Fruit fly (Drosophila melanogaster) whole organism, embryonic: ENCODE measurements around the gene NK7.1.

Experiments
- Bdp1 ChIP-seq: fragments of 200-800 bp; sonication (Bioruptor generic); optimal IDR thresholded peaks from 3 replicates; lab custom pipeline; 2016; ENCODE audit warnings: missing biosample characterization, missing genetic modification characterization
- CG10147 ChIP-seq: fragments of 200-800 bp; sonication (Bioruptor generic); optimal IDR thresholded peaks from 2 replicates; lab custom pipeline; 2019; ENCODE audit warnings: missing biosample characterization, mild to moderate bottlenecking, missing genetic modification characterization, moderate library complexity
- CG10274 ChIP-seq: fragments of 200-800 bp; sonication (Bioruptor generic); optimal IDR thresholded peaks from 3 replicates; lab custom pipeline; 2017; ENCODE audit warnings: missing biosample characterization, mild to moderate bottlenecking, missing genetic modification characterization
- CG10565 ChIP-seq: fragments of 200-800 bp; sonication (Bioruptor generic); optimal IDR thresholded peaks from 3 replicates; lab custom pipeline; 2016; ENCODE audit warnings: missing biosample characterization, mild to moderate bottlenecking, missing genetic modification characterization
- CG12104 ChIP-seq: fragments of 200-800 bp; sonication (Bioruptor generic); optimal IDR thresholded peaks from 3 replicates; lab custom pipeline; 2016; ENCODE audit warnings: missing biosample characterization, missing genetic modification characterization
- CG14710 ChIP-seq: fragments of 200-800 bp; sonication (Bioruptor generic); optimal IDR thresholded peaks from 3 replicates; lab custom pipeline; 2019; ENCODE audit warnings: missing biosample characterization, mild to moderate bottlenecking, missing genetic modification characterization, moderate library complexity
- CG16815 ChIP-seq: fragments of 200-800 bp; sonication (Bioruptor generic); optimal IDR thresholded peaks from 3 replicates; lab custom pipeline; 2017; ENCODE audit warnings: missing biosample characterization, mild to moderate bottlenecking, missing genetic modification characterization
- CG17612 ChIP-seq: fragments of 200-800 bp; sonication (Bioruptor generic); IDR thresholded peaks from 2 replicates; pipeline ENCODE4 v1.3.6; 2022; ENCODE audit warnings: missing biosample characterization, missing genetic modification characterization
- CG2875 ChIP-seq: fragments of 200-800 bp; sonication (Bioruptor generic); optimal IDR thresholded peaks from 2 replicates; lab custom pipeline; 2017; ENCODE audit warnings: missing biosample characterization, mild to moderate bottlenecking, missing genetic modification characterization, missing genetic modification reagents
- CG30403 ChIP-seq: fragments of 200-800 bp; sonication (Bioruptor generic); optimal IDR thresholded peaks from 3 replicates; lab custom pipeline; 2016; ENCODE audit warnings: missing biosample characterization, missing genetic modification characterization
- CG3065 ChIP-seq: fragments of 200-800 bp; sonication (Bioruptor generic); optimal IDR thresholded peaks from 2 replicates; lab custom pipeline; 2016; ENCODE audit warnings: missing biosample characterization, missing genetic modification characterization
- CG32532 ChIP-seq: fragments of 200-800 bp; sonication (Bioruptor generic); IDR thresholded peaks from 2 replicates; pipeline ENCODE4 v1.3.6; 2022; ENCODE audit warnings: missing biosample characterization, missing genetic modification characterization
- CG32767 ChIP-seq: fragments of 200-800 bp; sonication (Bioruptor generic); IDR thresholded peaks from 2 replicates; pipeline ENCODE4 v1.3.6; 2022; ENCODE audit warnings: missing biosample characterization, missing genetic modification characterization
- CG33557 ChIP-seq: fragments of 200-800 bp; sonication (Bioruptor generic); optimal IDR thresholded peaks from 2 replicates; lab custom pipeline; 2019; ENCODE audit warnings: missing biosample characterization, mild to moderate bottlenecking, missing genetic modification characterization, moderate library complexity
- CG3407 ChIP-seq: fragments of 200-800 bp; sonication (Bioruptor generic); optimal IDR thresholded peaks from 2 replicates; lab custom pipeline; 2018; ENCODE audit warnings: missing biosample characterization, mild to moderate bottlenecking, missing genetic modification characterization
- CG4820 ChIP-seq: fragments of 200-800 bp; sonication (Bioruptor generic); optimal IDR thresholded peaks from 3 replicates; lab custom pipeline; 2016; ENCODE audit warnings: missing biosample characterization, missing genetic modification characterization
- CG6854 ChIP-seq: fragments of 200-800 bp; sonication (Bioruptor generic); optimal IDR thresholded peaks from 3 replicates; lab custom pipeline; 2017; ENCODE audit warnings: missing biosample characterization, mild to moderate bottlenecking, missing genetic modification characterization
- CG7745 ChIP-seq: fragments of 200-800 bp; sonication (Bioruptor generic); optimal IDR thresholded peaks from 2 replicates; lab custom pipeline; 2018; ENCODE audit warnings: missing biosample characterization, mild to moderate bottlenecking, missing genetic modification characterization, moderate library complexity
- CG7786 ChIP-seq: fragments of 200-800 bp; sonication (Bioruptor generic); optimal IDR thresholded peaks from 2 replicates; lab custom pipeline; 2016; ENCODE audit warnings: missing biosample characterization, missing genetic modification characterization
- CG8281 ChIP-seq: fragments of 200-800 bp; sonication (Bioruptor generic); optimal IDR thresholded peaks from 2 replicates; lab custom pipeline; 2018; ENCODE audit warnings: missing biosample characterization, mild to moderate bottlenecking, missing genetic modification characterization, moderate library complexity
- CG8388 ChIP-seq: fragments of 200-800 bp; sonication (Bioruptor generic); optimal IDR thresholded peaks from 2 replicates; lab custom pipeline; 2019; ENCODE audit warnings: missing biosample characterization, mild to moderate bottlenecking, missing genetic modification characterization, moderate library complexity
- Camta ChIP-seq: fragments of 200-800 bp; sonication (Bioruptor generic); optimal IDR thresholded peaks from 2 replicates; lab custom pipeline; 2016; ENCODE audit warnings: missing biosample characterization, missing genetic modification characterization
- D19A ChIP-seq: fragments of 200-800 bp; optimal IDR thresholded peaks from 3 replicates; lab custom pipeline; 2019; ENCODE audit warnings: missing biosample characterization, mild to moderate bottlenecking, missing genetic modification characterization, moderate library complexity
- Deaf1 ChIP-seq: fragments of 200-800 bp; optimal IDR thresholded peaks from 3 replicates; lab custom pipeline; 2019; ENCODE audit warnings: missing biosample characterization, mild to moderate bottlenecking, missing genetic modification characterization, moderate library complexity
- Dll ChIP-seq: fragments of 200-800 bp; sonication (Bioruptor generic); IDR thresholded peaks from 4 replicates; pipeline ENCODE4 v1.3.6; 2022; ENCODE audit warnings: missing biosample characterization, missing genetic modification characterization; ENCODE audit not compliant: partially characterized antibody
- HLHmδ ChIP-seq: fragments of 200-800 bp; sonication (Bioruptor generic); optimal IDR thresholded peaks from 2 replicates; lab custom pipeline; 2018; ENCODE audit warnings: missing biosample characterization, mild to moderate bottlenecking, missing genetic modification characterization, moderate library complexity
- Hand ChIP-seq: fragments of 200-800 bp; sonication (Bioruptor generic); optimal IDR thresholded peaks from 2 replicates; lab custom pipeline; 2017; ENCODE audit warnings: mild to moderate bottlenecking, missing biosample characterization, missing genetic modification reagents, missing genetic modification characterization
- Jarid2 ChIP-seq: fragments of 200-800 bp; sonication (Bioruptor generic); optimal IDR thresholded peaks from 3 replicates; lab custom pipeline; 2017; ENCODE audit warnings: mild to moderate bottlenecking, missing biosample characterization, missing genetic modification reagents, missing genetic modification characterization
- Med ChIP-seq: fragments of 200-800 bp; sonication (Bioruptor generic); peaks from one replicate; lab custom pipeline; 2016; ENCODE audit warnings: missing biosample characterization, missing genetic modification characterization, mild to moderate bottlenecking, inconsistent platforms, moderate library complexity
- NC2α ChIP-seq: fragments of 200-800 bp; sonication (Bioruptor generic); optimal IDR thresholded peaks from 2 replicates; lab custom pipeline; 2016; ENCODE audit warnings: missing biosample characterization, missing genetic modification characterization
- Nf-YA ChIP-seq: fragments of 200-800 bp; sonication (Bioruptor generic); IDR thresholded peaks from 2 replicates; pipeline ENCODE4 v1.3.6; 2022; ENCODE audit warnings: missing biosample characterization, missing genetic modification characterization
- Oaz ChIP-seq: fragments of 200-800 bp; sonication (Bioruptor generic); IDR thresholded peaks from 2 replicates; pipeline ENCODE4 v1.3.6; 2022; ENCODE audit warnings: missing biosample characterization, missing genetic modification characterization
- Side ChIP-seq: fragments of 200-800 bp; sonication (Bioruptor generic); optimal IDR thresholded peaks from 2 replicates; lab custom pipeline; 2016; ENCODE audit warnings: missing biosample characterization, missing genetic modification characterization
- Six4 ChIP-seq: fragments of 200-800 bp; sonication (Bioruptor generic); optimal IDR thresholded peaks from 2 replicates; lab custom pipeline; 2016; ENCODE audit warnings: missing biosample characterization, missing genetic modification characterization
- Trl ChIP-seq, 3 experiments: fragments of >200 bp in 2 of 3; fragments of 200-800 bp in 1 of 3; sonication (Bioruptor generic) in 1 of 3; optimal IDR thresholded peaks; 2 replicates in 1 of 3; 3 replicates in 2 of 3; lab custom pipeline; 2016 to 2017; ENCODE audit warnings: missing biosample characterization in 1 of 3, missing genetic modification characterization in 1 of 3
- bsh ChIP-seq, 2 experiments: fragments of 200-800 bp; sonication (Bioruptor generic); optimal IDR thresholded peaks; 2 replicates each; lab custom pipeline; 2017 to 2018; ENCODE audit warnings: mild to moderate bottlenecking in 2 of 2, missing biosample characterization in 2 of 2, missing genetic modification characterization in 2 of 2, moderate library complexity in 1 of 2
- fu2 ChIP-seq: fragments of 200-800 bp; sonication (Bioruptor generic); optimal IDR thresholded peaks from 2 replicates; lab custom pipeline; 2016; ENCODE audit warnings: missing biosample characterization, missing genetic modification characterization
- gcm2 ChIP-seq: fragments of 200-800 bp; sonication (Bioruptor generic); optimal IDR thresholded peaks from 2 replicates; lab custom pipeline; 2016; ENCODE audit warnings: missing biosample characterization, missing genetic modification characterization
- gem ChIP-seq: fragments of 200-800 bp; sonication (Bioruptor generic); optimal IDR thresholded peaks from 2 replicates; lab custom pipeline; 2019; ENCODE audit warnings: missing biosample characterization, mild to moderate bottlenecking, missing genetic modification characterization, moderate library complexity
- ind ChIP-seq: fragments of 200-800 bp; sonication (Bioruptor generic); optimal IDR thresholded peaks from 3 replicates; lab custom pipeline; 2016; ENCODE audit warnings: missing biosample characterization, missing genetic modification characterization
- nerfin-1 ChIP-seq: fragments of 200-800 bp; sonication (Bioruptor generic); optimal IDR thresholded peaks from 3 replicates; lab custom pipeline; 2019; ENCODE audit warnings: missing biosample characterization, mild to moderate bottlenecking, missing genetic modification characterization, moderate library complexity
- odd ChIP-seq: fragments of 200-800 bp; sonication (Bioruptor generic); optimal IDR thresholded peaks from 2 replicates; lab custom pipeline; 2017; ENCODE audit warnings: missing biosample characterization, mild to moderate bottlenecking, missing genetic modification characterization
- pb ChIP-seq: fragments of 200-800 bp; sonication (Bioruptor generic); optimal IDR thresholded peaks from 3 replicates; lab custom pipeline; 2016; ENCODE audit warnings: missing biosample characterization, missing genetic modification characterization
- pita ChIP-seq: fragments of 200-800 bp; sonication (Bioruptor generic); optimal IDR thresholded peaks from 2 replicates; lab custom pipeline; 2017; ENCODE audit warnings: missing biosample characterization, mild to moderate bottlenecking, missing genetic modification characterization
- scrt ChIP-seq: fragments of 200-800 bp; sonication (Bioruptor generic); optimal IDR thresholded peaks from 2 replicates; lab custom pipeline; 2018; ENCODE audit warnings: missing biosample characterization, mild to moderate bottlenecking, missing genetic modification characterization, moderate library complexity
- tgo ChIP-seq: fragments of 200-800 bp; sonication (Bioruptor generic); IDR thresholded peaks from 3 replicates; pipeline ENCODE4 v1.3.6; 2022; ENCODE audit warnings: missing biosample characterization, missing genetic modification characterization
- unc-4 ChIP-seq: fragments of 200-800 bp; sonication (Bioruptor generic); IDR thresholded peaks from 2 replicates; pipeline ENCODE4 v1.3.6; 2022; ENCODE audit warnings: missing biosample characterization, missing genetic modification characterization; ENCODE audit not compliant: partially characterized antibody
- unpg ChIP-seq: fragments of 200-800 bp; sonication (Bioruptor generic); optimal IDR thresholded peaks from 3 replicates; lab custom pipeline; 2018; ENCODE audit warnings: missing biosample characterization, mild to moderate bottlenecking, missing genetic modification characterization, moderate library complexity

Gene NK7.1

DNA sequence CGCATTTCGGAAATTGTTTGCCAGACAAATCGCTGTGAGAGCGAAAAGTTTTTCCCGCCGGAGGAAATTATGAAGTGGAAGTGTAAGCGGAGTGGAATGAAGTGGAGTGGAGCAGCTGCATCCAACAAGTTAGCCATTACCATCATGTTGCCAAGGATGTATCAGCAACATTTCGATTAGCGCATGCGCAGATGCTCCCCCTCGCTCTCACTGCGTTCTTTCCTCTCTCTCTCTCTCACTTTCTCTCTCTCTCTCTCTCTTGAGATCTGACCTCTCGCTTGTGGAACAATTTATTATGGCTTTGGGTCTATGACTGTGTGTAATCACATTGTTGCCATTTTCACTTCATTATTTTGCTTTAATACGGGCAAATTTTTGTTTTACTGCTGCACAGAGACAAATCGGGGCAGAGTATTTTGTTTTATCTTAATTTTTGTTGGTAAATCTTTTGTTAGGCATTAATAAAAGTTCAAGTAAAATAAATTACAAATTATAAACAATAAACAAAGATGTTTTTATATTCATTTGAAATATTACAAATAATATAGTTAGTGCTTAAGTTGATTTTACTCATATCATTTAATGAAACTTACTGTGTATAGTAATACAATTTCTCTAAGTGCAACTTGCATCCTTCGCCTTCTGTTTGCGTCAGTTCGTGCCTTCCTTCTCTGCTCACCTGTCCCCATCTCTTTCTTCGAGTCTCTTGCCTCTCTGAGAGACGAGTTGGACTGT lies 9.7 kb upstream of the NK7.1 start (continued):
- TF ChIP-seq odd, result peak; percentile 67
- TF ChIP-seq pb (GFP tag; lab: Kevin White, UChicago), result no peak
- TF ChIP-seq bsh (GFP tag; optimal IDR thresholded peaks at IDR 0.05; lab: Kevin White, UChicago), result peak; percentile 74 to 79
- peak; percentile 53 for TF ChIP-seq CG8281 (tag; lab: Kevin White, UChicago)
- peak; percentile 15 for TF ChIP-seq CG3065
- TF ChIP-seq nerfin-1, result peak; percentile 79
- TF ChIP-seq Trl (optimal IDR thresholded peaks at IDR 0.05; lab: Kevin White, UChicago), result peak; percentile 88 to 89
- peak; percentile 3 for TF ChIP-seq Trl (GFP tag; optimal IDR thresholded peaks at IDR 0.05; lab: Kevin White, UChicago)
- TF ChIP-seq CG2875 (GFP tag; lab: Kevin White, UChicago), result peak; percentile 68
- peak; percentile 94 for TF ChIP-seq gem (tag; lab: Kevin White, UChicago)
- TF ChIP-seq D19A, result peak; percentile 81
- peak; percentile 50 for TF ChIP-seq Oaz (GFP tag; lab: Robert Waterston, UW)
- peak; percentile 55 for TF ChIP-seq CG16815 (GFP tag; lab: Kevin White, UChicago)
- TF ChIP-seq Deaf1, result peak; percentile 74
- peak; percentile 53 for TF ChIP-seq Jarid2 (GFP tag; lab: Kevin White, UChicago)
- TF ChIP-seq Dll (GFP tag; lab: Robert Waterston, UW), result 0 out of 4 replicates have a peak, but pooled peaks have one; percentile 24
- peak; percentile 87 for TF ChIP-seq CG30403 (GFP tag; lab: Kevin White, UChicago)
- peak; percentile 81 for TF ChIP-seq CG8388
- peak; percentile 78 for TF ChIP-seq Med (GFP tag; lab: Kevin White, UChicago)
- no peak for TF ChIP-seq Camta (GFP tag; lab: Kevin White, UChicago)
- no peak for TF ChIP-seq pita
- no peak for TF ChIP-seq CG10565 (GFP tag; lab: Kevin White, UChicago)
- no peak for TF ChIP-seq unc-4
- TF ChIP-seq Nf-YA (GFP tag; lab: Robert Waterston, UW), result no peak
- peak; percentile 10 for TF ChIP-seq Bdp1 (GFP tag; lab: Kevin White, UChicago)
- no peak for TF ChIP-seq CG10274 (GFP tag; lab: Kevin White, UChicago)
- TF ChIP-seq gcm2 (GFP tag; lab: Kevin White, UChicago), result no peak
- TF ChIP-seq CG12104 (GFP tag; lab: Kevin White, UChicago), result peak; percentile 71
- TF ChIP-seq CG14710 (tag; lab: Kevin White, UChicago), result peak; percentile 79
- peak; percentile 67 for TF ChIP-seq scrt (GFP tag; lab: Kevin White, UChicago)
- peak; percentile 63 for TF ChIP-seq Six4 (GFP tag; lab: Kevin White, UChicago)
- TF ChIP-seq CG33557, result peak; percentile 49
- TF ChIP-seq CG7786 (GFP tag; lab: Kevin White, UChicago), result no peak
- peak; percentile 83 for TF ChIP-seq unpg (GFP tag; lab: Kevin White, UChicago)
- no peak for TF ChIP-seq CG17612 (GFP tag; lab: Robert Waterston, UW)
- TF ChIP-seq CG4820 (GFP tag; lab: Kevin White, UChicago), result peak; percentile 58
- TF ChIP-seq CG3407, result peak; percentile 92
- peak; percentile 87 for TF ChIP-seq Hand (GFP tag; lab: Kevin White, UChicago)
- TF ChIP-seq HLHmδ, result no peak
- TF ChIP-seq CG32532 (GFP tag; lab: Robert Waterston, UW), result peak; percentile 73
- peak; percentile 57; the same call in 2 of the 3 replicates for TF ChIP-seq tgo (GFP tag; lab: Robert Waterston, UW)
- TF ChIP-seq Side (GFP tag; lab: Kevin White, UChicago), result no peak
- peak; percentile 72 for TF ChIP-seq ind (GFP tag; lab: Kevin White, UChicago)
- TF ChIP-seq fu2, result no peak
- peak; percentile 84 for TF ChIP-seq CG6854 (GFP tag; lab: Kevin White, UChicago)
- no peak for TF ChIP-seq CG7745 (tag; lab: Kevin White, UChicago)
- no peak; the same call in 1 of the 2 replicates for TF ChIP-seq CG32767 (GFP tag; lab: Robert Waterston, UW)
- no peak for TF ChIP-seq NC2α (GFP tag; lab: Kevin White, UChicago)
- TF ChIP-seq CG10147 (GFP tag; lab: Kevin White, UChicago), result peak; percentile 90
